Fruit fly (Drosophila melanogaster): ENCODE measurements around the gene Pi4KIIalpha.

dm6 chr3R:5612372-5613113 lies 49.1 kb upstream of the Pi4KIIalpha start, which contains the start of gene Rga:
- TF ChIP-seq CG14711 (tag; optimal IDR thresholded peaks at IDR 0.05) (no peak), tj (GFP tag; optimal IDR thresholded peaks at IDR 0.05) (peak; percentile 2), cnc (optimal IDR thresholded peaks at IDR 0.05) (no peak), CG1620 (GFP tag; optimal IDR thresholded peaks at IDR 0.05) (no peak), pad (GFP tag; optimal IDR thresholded peaks at IDR 0.05) (no peak), CG12768 (GFP tag; optimal IDR thresholded peaks at IDR 0.05) (no peak)
